Fruit fly (Drosophila melanogaster): ENCODE measurements around the gene hb.
A peak's percentile ranks its signal among the peaks of the same experiment; 100 is the strongest.

- TF ChIP-seq CG2889 (GFP tag; IDR thresholded peaks at IDR 0.05), result no peak
- TF ChIP-seq Sry-δ (GFP tag; optimal IDR thresholded peaks at IDR 0.05), result no peak
- TF ChIP-seq gce (GFP tag; IDR thresholded peaks at IDR 0.05), result no peak
- TF ChIP-seq CHES-1-like (GFP tag; optimal IDR thresholded peaks at IDR 0.05), result no peak
- peak; percentile 5 for TF ChIP-seq gcm (GFP tag; optimal IDR thresholded peaks at IDR 0.05)
- TF ChIP-seq bbx (GFP tag; IDR thresholded peaks at IDR 0.05; ENCODE audit: partially characterized antibody), result no peak
These were observed 15.1 kb upstream of the hb start, which contains the start of gene CG8112 for dm6 chr3R:8712722-8713131.

Measured in whole organism, embryonic.